Fruit fly (Drosophila melanogaster) whole organism, embryonic: ENCODE measurements around the gene Spase12.
A peak's percentile ranks its signal among the peaks of the same experiment; 100 is the strongest.

Source experiments
- Bgb ChIP-seq: fragments of 200-800 bp; sonication (Bioruptor generic); IDR thresholded peaks from 2 replicates; pipeline ENCODE4 v1.3.6; 2022; ENCODE audit warnings: missing biosample characterization, missing genetic modification characterization; ENCODE audit not compliant: partially characterized antibody
- CG10209 ChIP-seq: fragments of 200-800 bp; sonication (Bioruptor generic); optimal IDR thresholded peaks from 3 replicates; lab custom pipeline; 2017; ENCODE audit warnings: missing biosample characterization, mild to moderate bottlenecking, missing genetic modification characterization, missing genetic modification reagents
- CG10543 ChIP-seq: fragments of 200-800 bp; sonication (Bioruptor generic); optimal IDR thresholded peaks from 3 replicates; lab custom pipeline; 2017; ENCODE audit warnings: missing biosample characterization, mild to moderate bottlenecking, missing genetic modification characterization, moderate library complexity
- CG10654 ChIP-seq: fragments of 200-800 bp; sonication (Bioruptor generic); optimal IDR thresholded peaks from 2 replicates; lab custom pipeline; 2016; ENCODE audit warnings: missing biosample characterization, missing genetic modification characterization
- CG11085 ChIP-seq: fragments of 200-800 bp; sonication (Bioruptor generic); IDR thresholded peaks from 2 replicates; pipeline ENCODE4 v1.3.6; 2022; ENCODE audit warnings: missing biosample characterization, missing genetic modification characterization
- CG11695 ChIP-seq: fragments of 200-800 bp; sonication (Bioruptor generic); IDR thresholded peaks from 3 replicates; pipeline ENCODE4 v1.3.6; 2022; ENCODE audit warnings: missing biosample characterization, missing genetic modification characterization
- CG12744 ChIP-seq: fragments of 200-800 bp; sonication (Bioruptor generic); optimal IDR thresholded peaks from 2 replicates; lab custom pipeline; 2016; ENCODE audit warnings: missing biosample characterization, missing genetic modification characterization
- CG13287 ChIP-seq: fragments of 200-800 bp; sonication (Bioruptor generic); IDR thresholded peaks from 2 replicates; pipeline ENCODE4 v1.3.6; 2022; ENCODE audit warnings: missing biosample characterization, missing genetic modification characterization; ENCODE audit not compliant: partially characterized antibody
- CG14860 ChIP-seq: fragments of 200-800 bp; sonication (Bioruptor generic); IDR thresholded peaks from 3 replicates; pipeline ENCODE4 v1.3.6; 2022; ENCODE audit warnings: missing biosample characterization, missing genetic modification characterization; ENCODE audit not compliant: partially characterized antibody
- CG1603 ChIP-seq: fragments of 200-800 bp; sonication (Bioruptor generic); optimal IDR thresholded peaks from 2 replicates; lab custom pipeline; 2019; ENCODE audit warnings: missing biosample characterization, mild to moderate bottlenecking, missing genetic modification characterization, moderate library complexity
- CG1792 ChIP-seq: fragments of 200-800 bp; sonication (Bioruptor generic); optimal IDR thresholded peaks from 2 replicates; lab custom pipeline; 2016; ENCODE audit warnings: missing biosample characterization, missing genetic modification characterization
- CG18476 ChIP-seq: fragments of 200-800 bp; sonication (Bioruptor generic); optimal IDR thresholded peaks from 2 replicates; lab custom pipeline; 2016; ENCODE audit warnings: missing biosample characterization, mild to moderate bottlenecking, missing genetic modification characterization
- CG2712 ChIP-seq: fragments of 200-800 bp; optimal IDR thresholded peaks from 3 replicates; lab custom pipeline; 2019; ENCODE audit warnings: missing biosample characterization, mild to moderate bottlenecking, missing genetic modification characterization, moderate library complexity
- CG32532 ChIP-seq: fragments of 200-800 bp; sonication (Bioruptor generic); IDR thresholded peaks from 2 replicates; pipeline ENCODE4 v1.3.6; 2022; ENCODE audit warnings: missing biosample characterization, missing genetic modification characterization
- CG3281 ChIP-seq: fragments of 200-800 bp; sonication (Bioruptor generic); optimal IDR thresholded peaks from 3 replicates; lab custom pipeline; 2017; ENCODE audit warnings: missing biosample characterization, mild to moderate bottlenecking, missing genetic modification characterization
- CG33557 ChIP-seq: fragments of 200-800 bp; sonication (Bioruptor generic); optimal IDR thresholded peaks from 2 replicates; lab custom pipeline; 2019; ENCODE audit warnings: missing biosample characterization, mild to moderate bottlenecking, missing genetic modification characterization, moderate library complexity
- CG34224 ChIP-seq: fragments of 200-800 bp; sonication (Bioruptor generic); IDR thresholded peaks from 3 replicates; pipeline ENCODE4 v1.3.6; 2022; ENCODE audit warnings: missing biosample characterization, missing genetic modification characterization; ENCODE audit not compliant: partially characterized antibody
- CG6175 ChIP-seq: fragments of 200-800 bp; sonication (Bioruptor generic); IDR thresholded peaks from 3 replicates; pipeline ENCODE4 v1.3.6; 2022; ENCODE audit warnings: missing biosample characterization, missing genetic modification characterization
- CG6689 ChIP-seq: fragments of 200-800 bp; sonication (Bioruptor generic); IDR thresholded peaks from 2 replicates; pipeline ENCODE4 v1.3.6; 2022; ENCODE audit warnings: missing biosample characterization, missing genetic modification characterization
- CG6854 ChIP-seq: fragments of 200-800 bp; sonication (Bioruptor generic); optimal IDR thresholded peaks from 3 replicates; lab custom pipeline; 2017; ENCODE audit warnings: missing biosample characterization, mild to moderate bottlenecking, missing genetic modification characterization
- CG7987 ChIP-seq: fragments of 200-800 bp; sonication (Bioruptor generic); optimal IDR thresholded peaks from 2 replicates; lab custom pipeline; 2018; ENCODE audit warnings: missing biosample characterization, mild to moderate bottlenecking, missing genetic modification characterization, moderate library complexity
- CG8944 ChIP-seq: fragments of 200-800 bp; sonication (Bioruptor generic); optimal IDR thresholded peaks from 3 replicates; lab custom pipeline; 2016; ENCODE audit warnings: missing biosample characterization, missing genetic modification characterization
- CG9876 ChIP-seq: fragments of 200-800 bp; sonication (Bioruptor generic); optimal IDR thresholded peaks from 2 replicates; lab custom pipeline; 2016; ENCODE audit warnings: missing biosample characterization, missing genetic modification characterization
- Dip3 ChIP-seq: fragments of 200-800 bp; sonication (Bioruptor generic); optimal IDR thresholded peaks from 3 replicates; lab custom pipeline; 2016; ENCODE audit warnings: missing biosample characterization, missing genetic modification characterization
- Doc3 ChIP-seq: fragments of 200-800 bp; sonication (Bioruptor generic); IDR thresholded peaks from 3 replicates; pipeline ENCODE4 v1.3.6; 2022; ENCODE audit warnings: missing biosample characterization, missing genetic modification characterization; ENCODE audit not compliant: partially characterized antibody
- E2f1 ChIP-seq: fragments of 200-800 bp; sonication (Bioruptor generic); IDR thresholded peaks from 2 replicates; pipeline ENCODE4 v1.3.6; 2022; ENCODE audit warnings: missing biosample characterization, missing genetic modification characterization
- Ets97D ChIP-seq: fragments of 200-800 bp; sonication (Bioruptor generic); optimal IDR thresholded peaks from 3 replicates; lab custom pipeline; 2016; ENCODE audit warnings: missing biosample characterization, missing genetic modification characterization
- HHEX ChIP-seq: fragments of 200-800 bp; sonication (Bioruptor generic); optimal IDR thresholded peaks from 3 replicates; lab custom pipeline; 2017; ENCODE audit warnings: missing biosample characterization, mild to moderate bottlenecking, missing genetic modification characterization, missing genetic modification reagents
- Hand ChIP-seq: fragments of 200-800 bp; sonication (Bioruptor generic); optimal IDR thresholded peaks from 2 replicates; lab custom pipeline; 2017; ENCODE audit warnings: mild to moderate bottlenecking, missing biosample characterization, missing genetic modification reagents, missing genetic modification characterization
- Hmx ChIP-seq: fragments of 200-800 bp; sonication (Bioruptor generic); optimal IDR thresholded peaks from 2 replicates; lab custom pipeline; 2016; ENCODE audit warnings: missing biosample characterization, missing genetic modification characterization
- Hr51 ChIP-seq, 2 experiments: fragments of 200-800 bp; sonication (Bioruptor generic); optimal IDR thresholded peaks; 2 replicates in 1 of 2; 3 replicates in 1 of 2; lab custom pipeline; 2016 to 2018; ENCODE audit warnings: missing biosample characterization in 2 of 2, missing genetic modification characterization in 2 of 2, mild to moderate bottlenecking in 1 of 2, moderate library complexity in 1 of 2
- Nf-YC ChIP-seq: fragments of 200-800 bp; optimal IDR thresholded peaks from 3 replicates; lab custom pipeline; 2019; ENCODE audit warnings: missing biosample characterization, mild to moderate bottlenecking, missing genetic modification characterization, moderate library complexity
- Oli ChIP-seq: fragments of 200-800 bp; sonication (Bioruptor generic); optimal IDR thresholded peaks from 2 replicates; lab custom pipeline; 2018; ENCODE audit warnings: missing biosample characterization, mild to moderate bottlenecking, missing genetic modification characterization, moderate library complexity
- Opbp ChIP-seq: fragments of 200-800 bp; sonication (Bioruptor generic); IDR thresholded peaks from 3 replicates; pipeline ENCODE4 v1.3.6; 2022; ENCODE audit warnings: missing biosample characterization, missing genetic modification characterization; ENCODE audit not compliant: partially characterized antibody
- PHDP ChIP-seq: fragments of 200-800 bp; sonication (Bioruptor generic); optimal IDR thresholded peaks from 3 replicates; lab custom pipeline; 2018; ENCODE audit warnings: missing biosample characterization, mild to moderate bottlenecking, missing genetic modification characterization, moderate library complexity
- Sry-β ChIP-seq: fragments of 200-800 bp; sonication (Bioruptor generic); optimal IDR thresholded peaks from 2 replicates; lab custom pipeline; 2018; ENCODE audit warnings: missing biosample characterization, mild to moderate bottlenecking, missing genetic modification characterization, moderate library complexity
- Stat92E ChIP-seq, 3 experiments: fragments of >200 bp in 2 of 3; fragments of 200-800 bp in 1 of 3; sonication (Bioruptor generic) in 1 of 3; optimal IDR thresholded peaks; 2 replicates each; lab custom pipeline; 2017 to 2019; ENCODE audit warnings: missing biosample characterization in 3 of 3, missing genetic modification characterization in 3 of 3, mild to moderate bottlenecking in 1 of 3, moderate library complexity in 1 of 3
- chm ChIP-seq: fragments of 200-800 bp; sonication (Bioruptor generic); IDR thresholded peaks from 2 replicates; pipeline ENCODE4 v1.3.6; 2022; ENCODE audit warnings: missing biosample characterization, missing genetic modification characterization
- corto ChIP-seq: fragments of 200-800 bp; sonication (Bioruptor generic); optimal IDR thresholded peaks from 2 replicates; lab custom pipeline; 2016; ENCODE audit warnings: missing biosample characterization, mild to moderate bottlenecking, missing genetic modification characterization, moderate library complexity
- fd96Cb ChIP-seq: fragments of 200-800 bp; sonication (Bioruptor generic); optimal IDR thresholded peaks from 2 replicates; lab custom pipeline; 2018; ENCODE audit warnings: missing biosample characterization, mild to moderate bottlenecking, missing genetic modification characterization, moderate library complexity
- jumu ChIP-seq: fragments of 200-800 bp; sonication (Bioruptor generic); optimal IDR thresholded peaks from 3 replicates; lab custom pipeline; 2016; ENCODE audit warnings: missing biosample characterization, missing genetic modification characterization
- nerfin-1 ChIP-seq: fragments of 200-800 bp; sonication (Bioruptor generic); optimal IDR thresholded peaks from 3 replicates; lab custom pipeline; 2019; ENCODE audit warnings: missing biosample characterization, mild to moderate bottlenecking, missing genetic modification characterization, moderate library complexity
- pzg ChIP-seq: fragments of 200-800 bp; sonication (Bioruptor generic); optimal IDR thresholded peaks from 3 replicates; lab custom pipeline; 2018; ENCODE audit warnings: missing biosample characterization, mild to moderate bottlenecking, missing genetic modification characterization, moderate library complexity
- sens ChIP-seq: fragments of 200-800 bp; sonication (Bioruptor generic); peaks from one replicate; lab custom pipeline; 2016; ENCODE audit warnings: missing biosample characterization, missing genetic modification characterization
- slp2 ChIP-seq: fragments of 200-800 bp; sonication (Bioruptor generic); optimal IDR thresholded peaks from 2 replicates; lab custom pipeline; 2016; ENCODE audit warnings: missing biosample characterization, missing genetic modification characterization
- ssp ChIP-seq: fragments of 200-800 bp; sonication (Bioruptor generic); IDR thresholded peaks from 2 replicates; pipeline ENCODE4 v1.3.6; 2022; ENCODE audit warnings: missing biosample characterization, missing genetic modification characterization
- stwl ChIP-seq: fragments of 200-800 bp; sonication (Bioruptor generic); optimal IDR thresholded peaks from 3 replicates; lab custom pipeline; 2018; ENCODE audit warnings: missing biosample characterization, mild to moderate bottlenecking, missing genetic modification characterization, moderate library complexity
- ttk ChIP-seq: fragments of 200-800 bp; sonication (Bioruptor generic); IDR thresholded peaks from 2 replicates; pipeline ENCODE4 v2.1.2; 2022; ENCODE audit warnings: missing biosample characterization, missing genetic modification characterization
- zen2 ChIP-seq: fragments of 200-800 bp; sonication (Bioruptor generic); IDR thresholded peaks from 3 replicates; pipeline ENCODE4 v1.3.6; 2022; ENCODE audit warnings: missing biosample characterization, missing genetic modification characterization; ENCODE audit not compliant: partially characterized antibody

Gene Spase12

DNA sequence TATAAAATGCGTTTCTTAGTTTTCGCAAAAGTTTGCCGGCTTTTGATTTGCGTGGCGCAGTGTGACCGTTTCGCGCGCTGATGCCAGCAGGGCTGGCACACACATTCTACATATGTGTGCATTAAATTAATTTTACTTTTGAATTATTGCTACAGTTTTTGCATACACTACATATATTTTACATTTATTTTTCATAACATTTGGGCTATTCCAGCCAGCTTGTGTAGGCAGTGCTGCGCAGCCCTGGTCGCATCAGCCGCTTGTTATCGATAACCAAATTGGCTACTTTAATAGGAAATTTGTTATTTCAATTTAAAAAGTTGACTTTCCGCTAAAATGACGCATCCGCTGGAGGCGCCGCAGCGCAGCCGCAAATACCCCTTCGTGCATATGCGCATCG is 1.7 kb downstream of the Spase12 start, which contains the start of the genes CG2321 and CG2006 (continued):
- TF ChIP-seq CG10543 (GFP tag; lab: Kevin White, UChicago) (peak; percentile 17), CG11695 (GFP tag; lab: Robert Waterston, UW) (0 out of 3 replicates have a peak, but pooled peaks have one; percentile 23), Hmx (GFP tag; lab: Kevin White, UChicago) (no peak), CG18476 (GFP tag; lab: Kevin White, UChicago) (peak; percentile 7), CG32532 (GFP tag; lab: Robert Waterston, UW) (peak; percentile 66), CG7987 (GFP tag; lab: Kevin White, UChicago) (no peak), CG6175 (GFP tag; lab: Robert Waterston, UW) (peak; percentile 13; the same call in 1 of the 3 replicates), Ets97D (GFP tag; lab: Kevin White, UChicago) (peak; percentile 83), CG1603 (tag; lab: Kevin White, UChicago) (peak; percentile 81), CG10209 (no peak), ttk (GFP tag; lab: Robert Waterston, UW) (no peak), slp2 (peak; percentile 12), sens (GFP tag; lab: Kevin White, UChicago) (peak; percentile 93), ssp (GFP tag; lab: Robert Waterston, UW) (peak; percentile 83), E2f1 (GFP tag; lab: Robert Waterston, UW) (peak; percentile 46; the same call in 1 of the 2 replicates), HHEX (GFP tag; lab: Kevin White, UChicago) (no peak), CG11085 (GFP tag; lab: Robert Waterston, UW) (peak; percentile 33), Hand (no peak), Oli (tag; lab: Kevin White, UChicago) (no peak), CG33557 (GFP tag; lab: Kevin White, UChicago) (peak; percentile 51), CG14860 (peak; percentile 51; the same call in 2 of the 3 replicates), CG8944 (GFP tag; lab: Kevin White, UChicago) (no peak), PHDP (peak; percentile 45), zen2 (GFP tag; lab: Robert Waterston, UW) (no peak; the same call in 2 of the 3 replicates), CG2712 (tag; lab: Kevin White, UChicago) (peak; percentile 78), CG1792 (peak; percentile 20), Sry-β (GFP tag; lab: Kevin White, UChicago) (no peak), corto (GFP tag; lab: Kevin White, UChicago) (no peak), CG13287 (GFP tag; lab: Robert Waterston, UW) (peak; percentile 83), fd96Cb (peak; percentile 20), CG12744 (peak; percentile 37), Hr51 (GFP tag; optimal IDR thresholded peaks at IDR 0.05; lab: Kevin White, UChicago) (peak in 1 of 2 experiments; percentile 15), CG6854 (GFP tag; lab: Kevin White, UChicago) (no peak), chm (GFP tag; lab: Robert Waterston, UW) (no peak), jumu (peak; percentile 57), Doc3 (peak; percentile 48; the same call in 1 of the 3 replicates), CG34224 (GFP tag; lab: Robert Waterston, UW) (peak; percentile 80), Stat92E (GFP tag; optimal IDR thresholded peaks at IDR 0.05; lab: Kevin White, UChicago) (peak in 1 of 3 experiments; percentile 57), stwl (tag; lab: Kevin White, UChicago) (peak; percentile 97), pzg (GFP tag; lab: Kevin White, UChicago) (peak; percentile 93), Dip3 (GFP tag; lab: Kevin White, UChicago) (peak; percentile 50), Bgb (peak; percentile 82), nerfin-1 (peak; percentile 30), CG9876 (peak; percentile 50), CG6689 (GFP tag; lab: Robert Waterston, UW) (peak; percentile 39; the same call in 1 of the 2 replicates), CG3281 (GFP tag; lab: Kevin White, UChicago) (peak; percentile 51), Opbp (GFP tag; lab: Robert Waterston, UW) (peak; percentile 75), Nf-YC (tag; lab: Kevin White, UChicago) (peak; percentile 54), CG10654 (peak; percentile 30)
